Fruit fly (Drosophila melanogaster) whole organism, prepupa: ENCODE measurements around the gene Reg-2.

ENCODE experiments used
- Blimp-1 ChIP-seq: fragments of 200-800 bp; sonication (Bioruptor generic); optimal IDR thresholded peaks from 3 replicates; lab custom pipeline; 2017; ENCODE audit warnings: missing biosample characterization, missing genetic modification characterization, mild to moderate bottlenecking, moderate library complexity, missing genetic modification reagents
- CG10669 ChIP-seq: fragments of 200-800 bp; sonication (Bioruptor generic); optimal IDR thresholded peaks from 3 replicates; lab custom pipeline; 2018; ENCODE audit warnings: missing biosample characterization, mild to moderate bottlenecking, missing genetic modification characterization, moderate library complexity
- CG11762 ChIP-seq: fragments of 200-800 bp; sonication (Bioruptor generic); optimal IDR thresholded peaks from 3 replicates; lab custom pipeline; 2016; ENCODE audit warnings: missing biosample characterization, missing genetic modification characterization; ENCODE audit not compliant: insufficient read depth
- CG15336 ChIP-seq: fragments of 200-800 bp; sonication (Bioruptor generic); IDR thresholded peaks from 2 replicates; pipeline ENCODE4 v1.3.6; 2022; ENCODE audit warnings: missing biosample characterization, missing genetic modification characterization
- CG3032 ChIP-seq: fragments of 200-800 bp; optimal IDR thresholded peaks from 2 replicates; lab custom pipeline; 2019; ENCODE audit warnings: missing biosample characterization, mild to moderate bottlenecking, missing genetic modification characterization, moderate library complexity
- CG31627 ChIP-seq: fragments of 200-800 bp; sonication (Bioruptor generic); optimal IDR thresholded peaks from 3 replicates; lab custom pipeline; 2016; ENCODE audit warnings: missing biosample characterization, missing genetic modification characterization
- CG34406 ChIP-seq: fragments of 200-800 bp; sonication (Bioruptor generic); optimal IDR thresholded peaks from 3 replicates; lab custom pipeline; 2016; ENCODE audit warnings: missing biosample characterization, missing genetic modification characterization
- CG3919 ChIP-seq: fragments of 200-800 bp; sonication (Bioruptor generic); optimal IDR thresholded peaks from 3 replicates; lab custom pipeline; 2016; ENCODE audit warnings: missing biosample characterization, missing genetic modification characterization
- CG6276 ChIP-seq: fragments of 200-800 bp; sonication (Bioruptor generic); optimal IDR thresholded peaks from 2 replicates; lab custom pipeline; 2017; ENCODE audit warnings: missing biosample characterization, mild to moderate bottlenecking, missing genetic modification characterization
- CG6808 ChIP-seq: fragments of 200-800 bp; sonication (Bioruptor generic); optimal IDR thresholded peaks from 3 replicates; lab custom pipeline; 2017; ENCODE audit warnings: missing biosample characterization, missing genetic modification characterization, mild to moderate bottlenecking, moderate library complexity, missing genetic modification reagents
- CG6854 ChIP-seq: fragments of 200-800 bp; sonication (Bioruptor generic); optimal IDR thresholded peaks from 2 replicates; lab custom pipeline; 2017; ENCODE audit warnings: missing biosample characterization, mild to moderate bottlenecking, missing genetic modification characterization
- CG7368 ChIP-seq: fragments of 200-800 bp; sonication (Bioruptor generic); optimal IDR thresholded peaks from 3 replicates; lab custom pipeline; 2016; ENCODE audit warnings: missing biosample characterization, missing genetic modification characterization
- CG8119 ChIP-seq: fragments of 200-800 bp; sonication (Bioruptor generic); IDR thresholded peaks from 3 replicates; pipeline ENCODE4 v1.3.6; 2022; ENCODE audit warnings: missing biosample characterization, missing genetic modification characterization
- CG8319 ChIP-seq: fragments of 200-800 bp; sonication (Bioruptor generic); optimal IDR thresholded peaks from 3 replicates; lab custom pipeline; 2016; ENCODE audit warnings: missing biosample characterization, missing genetic modification characterization
- CG8632 ChIP-seq: fragments of 200-800 bp; sonication (Bioruptor generic); optimal IDR thresholded peaks from 3 replicates; lab custom pipeline; 2016; ENCODE audit warnings: missing biosample characterization, missing genetic modification characterization
- CG9139 ChIP-seq: fragments of 200-800 bp; sonication (Bioruptor generic); optimal IDR thresholded peaks from 3 replicates; lab custom pipeline; 2017; ENCODE audit warnings: missing biosample characterization, mild to moderate bottlenecking, missing genetic modification characterization
- Eip75B ChIP-seq: fragments of 200-800 bp; sonication (Bioruptor generic); optimal IDR thresholded peaks from 3 replicates; lab custom pipeline; 2016; ENCODE audit warnings: missing biosample characterization, missing genetic modification characterization
- Eip78C ChIP-seq: fragments of 200-800 bp; sonication (Bioruptor generic); peaks from one replicate; lab custom pipeline; 2016; ENCODE audit warnings: missing biosample characterization, missing genetic modification characterization
- Ets21C ChIP-seq: fragments of 200-800 bp; sonication (Bioruptor generic); optimal IDR thresholded peaks from 3 replicates; lab custom pipeline; 2016; ENCODE audit warnings: missing biosample characterization, missing genetic modification characterization
- Hr4 ChIP-seq: fragments of 200-800 bp; sonication (Bioruptor generic); optimal IDR thresholded peaks from 3 replicates; lab custom pipeline; 2016; ENCODE audit warnings: missing biosample characterization, missing genetic modification characterization
- Lpt ChIP-seq: fragments of 200-800 bp; sonication (Bioruptor generic); optimal IDR thresholded peaks from 3 replicates; lab custom pipeline; 2016; ENCODE audit warnings: missing biosample characterization, missing genetic modification characterization
- Met ChIP-seq: fragments of 200-800 bp; sonication (Bioruptor generic); optimal IDR thresholded peaks from 3 replicates; lab custom pipeline; 2016; ENCODE audit warnings: missing biosample characterization, missing genetic modification characterization
- Smox ChIP-seq: fragments of 200-800 bp; sonication (Bioruptor generic); optimal IDR thresholded peaks from 3 replicates; lab custom pipeline; 2016; ENCODE audit warnings: missing biosample characterization, missing genetic modification characterization
- Sox102F ChIP-seq: fragments of 200-800 bp; sonication (Bioruptor generic); optimal IDR thresholded peaks from 2 replicates; lab custom pipeline; 2016; ENCODE audit warnings: missing biosample characterization, mild to moderate bottlenecking, missing genetic modification characterization
- Sox14 ChIP-seq: fragments of 200-800 bp; sonication (Bioruptor generic); optimal IDR thresholded peaks from 3 replicates; lab custom pipeline; 2016; ENCODE audit warnings: missing biosample characterization, missing genetic modification characterization
- Sox15 ChIP-seq: fragments of 200-800 bp; sonication (Bioruptor generic); optimal IDR thresholded peaks from 3 replicates; lab custom pipeline; 2016; ENCODE audit warnings: missing biosample characterization, missing genetic modification characterization
- acj6 ChIP-seq: fragments of 200-800 bp; sonication (Bioruptor generic); optimal IDR thresholded peaks from 3 replicates; lab custom pipeline; 2016; ENCODE audit warnings: missing biosample characterization, missing genetic modification characterization
- cyc ChIP-seq: fragments of 200-800 bp; sonication (Bioruptor generic); optimal IDR thresholded peaks from 3 replicates; lab custom pipeline; 2016; ENCODE audit warnings: missing biosample characterization, missing genetic modification characterization
- dac ChIP-seq: fragments of 200-800 bp; sonication (Bioruptor generic); optimal IDR thresholded peaks from 2 replicates; lab custom pipeline; 2017; ENCODE audit warnings: missing biosample characterization, mild to moderate bottlenecking, missing genetic modification characterization
- dsx ChIP-seq: fragments of 200-800 bp; optimal IDR thresholded peaks from 3 replicates; lab custom pipeline; 2019; ENCODE audit warnings: missing biosample characterization, mild to moderate bottlenecking, missing genetic modification characterization, moderate library complexity; ENCODE audit not compliant: poor library complexity, severe bottlenecking
- eg ChIP-seq: fragments of 200-800 bp; sonication (Bioruptor generic); IDR thresholded peaks from 3 replicates; pipeline ENCODE4 v1.3.6; 2022; ENCODE audit warnings: missing biosample characterization, missing genetic modification characterization
- esn ChIP-seq: fragments of 200-800 bp; sonication (Bioruptor generic); optimal IDR thresholded peaks from 2 replicates; lab custom pipeline; 2016; ENCODE audit warnings: missing biosample characterization, mild to moderate bottlenecking, missing genetic modification characterization, moderate library complexity
- fd85E ChIP-seq: fragments of 200-800 bp; sonication (Bioruptor generic); optimal IDR thresholded peaks from 3 replicates; lab custom pipeline; 2016; ENCODE audit warnings: missing biosample characterization, missing genetic modification characterization
- fkh ChIP-seq: fragments of 200-800 bp; sonication (Bioruptor generic); optimal IDR thresholded peaks from 3 replicates; lab custom pipeline; 2017; ENCODE audit warnings: missing biosample characterization, mild to moderate bottlenecking, missing genetic modification characterization, moderate library complexity
- lz ChIP-seq: fragments of 200-800 bp; sonication (Bioruptor generic); optimal IDR thresholded peaks from 3 replicates; lab custom pipeline; 2016; ENCODE audit warnings: missing biosample characterization, missing genetic modification characterization
- pdm3 ChIP-seq: fragments of 200-800 bp; sonication (Bioruptor generic); optimal IDR thresholded peaks from 3 replicates; lab custom pipeline; 2016; ENCODE audit warnings: missing biosample characterization, missing genetic modification characterization
- spab ChIP-seq: fragments of 200-800 bp; sonication (Bioruptor generic); optimal IDR thresholded peaks from 2 replicates; lab custom pipeline; 2017; ENCODE audit warnings: missing biosample characterization, mild to moderate bottlenecking, missing genetic modification characterization, missing genetic modification reagents
- ss ChIP-seq, 2 experiments: fragments of 200-800 bp; sonication (Bioruptor generic); optimal IDR thresholded peaks; 2 replicates in 1 of 2; 3 replicates in 1 of 2; lab custom pipeline; 2017 to 2018; ENCODE audit warnings: mild to moderate bottlenecking in 2 of 2, missing biosample characterization in 2 of 2, missing genetic modification characterization in 2 of 2, moderate library complexity in 1 of 2
- topi ChIP-seq: fragments of 200-800 bp; sonication (Bioruptor generic); optimal IDR thresholded peaks from 3 replicates; lab custom pipeline; 2016; ENCODE audit warnings: missing biosample characterization, missing genetic modification characterization
- vri ChIP-seq: fragments of 200-800 bp; sonication (Bioruptor generic); optimal IDR thresholded peaks from 3 replicates; lab custom pipeline; 2016; ENCODE audit warnings: missing biosample characterization, mild to moderate bottlenecking, missing genetic modification characterization

Gene Reg-2

dm6 chr3L:618347-619272 is 12.2 kb upstream of the Reg-2 start (continued):
- TF ChIP-seq esn (GFP tag; lab: Kevin White, UChicago) (peak; percentile 96), Hr4 (GFP tag; lab: Kevin White, UChicago) (peak; percentile 64), Ets21C (GFP tag; lab: Kevin White, UChicago) (peak; percentile 90), pdm3 (peak; percentile 81), CG31627 (peak; percentile 93), acj6 (GFP tag; lab: Kevin White, UChicago) (peak; percentile 87), CG11762 (GFP tag; lab: Kevin White, UChicago) (peak; percentile 74), CG3919 (GFP tag; lab: Kevin White, UChicago) (peak; percentile 86), CG6276 (GFP tag; lab: Kevin White, UChicago) (peak; percentile 59), lz (GFP tag; lab: Kevin White, UChicago) (peak; percentile 94), fkh (GFP tag; lab: Kevin White, UChicago) (no peak), CG10669 (GFP tag; lab: Kevin White, UChicago) (peak; percentile 80), Sox15 (GFP tag; lab: Kevin White, UChicago) (peak; percentile 76), CG7368 (GFP tag; lab: Kevin White, UChicago) (peak; percentile 58), CG8319 (GFP tag; lab: Kevin White, UChicago) (peak; percentile 56), dsx (GFP tag; lab: Kevin White, UChicago) (peak; percentile 81), Smox (peak; percentile 92), CG3032 (tag; lab: Kevin White, UChicago) (peak; percentile 91), Eip78C (GFP tag; lab: Kevin White, UChicago) (peak; percentile 97), cyc (peak; percentile 93), CG15336 (GFP tag; lab: Robert Waterston, UW) (peak; percentile 53), CG8632 (GFP tag; lab: Kevin White, UChicago) (peak; percentile 81), dac (peak; percentile 37), Met (GFP tag; lab: Kevin White, UChicago) (peak; percentile 95), CG6854 (GFP tag; lab: Kevin White, UChicago) (peak; percentile 67), Sox102F (peak; percentile 90), ss (GFP tag; optimal IDR thresholded peaks at IDR 0.05; lab: Kevin White, UChicago) (peak; percentile 66 to 86), Eip75B (GFP tag; lab: Kevin White, UChicago) (peak; percentile 90), topi (GFP tag; lab: Kevin White, UChicago) (peak; percentile 94)

dm6 chr3L:617926-618325 is 11.6 kb upstream of the Reg-2 start:
- TF ChIP-seq vri, result no peak
- no peak for TF ChIP-seq CG9139 (GFP tag; lab: Kevin White, UChicago)
- no peak for TF ChIP-seq fkh (GFP tag; lab: Kevin White, UChicago)
- no peak for TF ChIP-seq eg (GFP tag; lab: Robert Waterston, UW)
- no peak for TF ChIP-seq CG6854 (GFP tag; lab: Kevin White, UChicago)
- TF ChIP-seq fd85E (GFP tag; lab: Kevin White, UChicago), result no peak
- TF ChIP-seq CG7368 (GFP tag; lab: Kevin White, UChicago), result no peak
- no peak for TF ChIP-seq CG8632 (GFP tag; lab: Kevin White, UChicago)
- TF ChIP-seq Blimp-1 (GFP tag; lab: Kevin White, UChicago), result no peak
- TF ChIP-seq spab (GFP tag; lab: Kevin White, UChicago), result no peak
- no peak for TF ChIP-seq cyc
- no peak for TF ChIP-seq Sox14 (GFP tag; lab: Kevin White, UChicago)
- TF ChIP-seq Lpt (GFP tag; lab: Kevin White, UChicago), result no peak
- no peak for TF ChIP-seq CG6808 (GFP tag; lab: Kevin White, UChicago)
- no peak for TF ChIP-seq CG8119
- no peak for TF ChIP-seq Eip75B (GFP tag; lab: Kevin White, UChicago)
- no peak for TF ChIP-seq CG34406
- no peak for TF ChIP-seq topi (GFP tag; lab: Kevin White, UChicago)
- TF ChIP-seq, all 60 proteins: peak for 0
